Fruit fly (Drosophila melanogaster): Measurements from ENCODE around the gene CG34452.

- no peak for TF ChIP-seq Nf-YB (GFP tag; optimal IDR thresholded peaks at IDR 0.05)
- TF ChIP-seq H15 (GFP tag; IDR thresholded peaks at IDR 0.05): no peak
- no peak for TF ChIP-seq CG2129 (GFP tag; IDR thresholded peaks at IDR 0.05; ENCODE audit: partially characterized antibody)
- TF ChIP-seq CG31441 (GFP tag; IDR thresholded peaks at IDR 0.05): no peak
- TF ChIP-seq crol (GFP tag; IDR thresholded peaks at IDR 0.05): no peak
- TF ChIP-seq klu (GFP tag; IDR thresholded peaks at IDR 0.05): no peak
- TF ChIP-seq maf-S (GFP tag; optimal IDR thresholded peaks at IDR 0.05): no peak
- TF ChIP-seq Atf6 (GFP tag; IDR thresholded peaks at IDR 0.05): no peak
- TF ChIP-seq Gug (GFP tag; IDR thresholded peaks at IDR 0.05): no peak
- no peak for TF ChIP-seq so (GFP tag; IDR thresholded peaks at IDR 0.05)
- TF ChIP-seq cas (GFP tag; IDR thresholded peaks at IDR 0.05): no peak
- TF ChIP-seq disco-r (GFP tag; optimal IDR thresholded peaks at IDR 0.05): no peak
Measured at dm6 chr3L:15662510-15662909, 25.2 kb downstream of the CG34452 start.
